Fruit fly (Drosophila melanogaster): ENCODE results near the gene CG13639.
A peak's percentile ranks its signal among the peaks of the same experiment; 100 is the strongest.

Gene CG13639

dm6 chr3R:24841063-24841462, 19.1 kb downstream of the CG13639 start, which contains the start of gene CG33658:
Gene CG33658 (minus strand): TSS chr3R:24841163.
- TF ChIP-seq CG17359 (tag; optimal IDR thresholded peaks at IDR 0.05), result no peak

- no peak for TF ChIP-seq nau (GFP tag; optimal IDR thresholded peaks at IDR 0.05)
- no peak for TF ChIP-seq sna (GFP tag; IDR thresholded peaks at IDR 0.05; ENCODE audit: partially characterized antibody)
- TF ChIP-seq CG1529 (GFP tag; optimal IDR thresholded peaks at IDR 0.05), result no peak
- no peak for TF ChIP-seq chinmo (GFP tag; IDR thresholded peaks at IDR 0.05; ENCODE audit: partially characterized antibody)
- TF ChIP-seq CG14860 (GFP tag; IDR thresholded peaks at IDR 0.05; ENCODE audit: partially characterized antibody), result no peak
Observed at dm6 chr3R:24833652-24834051, 26.5 kb downstream of the CG13639 start, which contains the start of gene sosie. Gene sosie (plus strand): TSS chr3R:24833952.

- TF ChIP-seq CG7357 (GFP tag; IDR thresholded peaks at IDR 0.05) (no peak), CG16863 (GFP tag; optimal IDR thresholded peaks at IDR 0.05) (no peak), CG13296 (GFP tag; optimal IDR thresholded peaks at IDR 0.05) (no peak), tll (GFP tag; optimal IDR thresholded peaks at IDR 0.05) (peak in 1 of 2 experiments; percentile 28), bcd (GFP tag; optimal IDR thresholded peaks at IDR 0.05) (peak; percentile 67), CG15514 (GFP tag; optimal IDR thresholded peaks at IDR 0.05) (peak; percentile 37), Xbp1 (GFP tag; optimal IDR thresholded peaks at IDR 0.05) (peak; percentile 75), CG14710 (tag; optimal IDR thresholded peaks at IDR 0.05) (peak; percentile 81), CG2116 (GFP tag; optimal IDR thresholded peaks at IDR 0.05) (peak; percentile 60), ATbp (GFP tag; optimal IDR thresholded peaks at IDR 0.05) (no peak), CG33557 (GFP tag; optimal IDR thresholded peaks at IDR 0.05) (peak; percentile 55), lab (GFP tag; optimal IDR thresholded peaks at IDR 0.05) (no peak), Asciz (GFP tag; optimal IDR thresholded peaks at IDR 0.05) (no peak), CG4328 (GFP tag; optimal IDR thresholded peaks at IDR 0.05) (peak; percentile 23), CG12391 (tag; optimal IDR thresholded peaks at IDR 0.05) (peak; percentile 81), CG1603 (tag; optimal IDR thresholded peaks at IDR 0.05) (no peak), CG18476 (GFP tag; optimal IDR thresholded peaks at IDR 0.05) (peak; percentile 31), rib (GFP tag; IDR thresholded peaks at IDR 0.05) (no peak), CG18011 (GFP tag; optimal IDR thresholded peaks at IDR 0.05) (peak; percentile 57), Hmr (GFP tag; optimal IDR thresholded peaks at IDR 0.05) (peak; percentile 42), ssp (GFP tag; IDR thresholded peaks at IDR 0.05) (0 out of 2 replicates have a peak, but pooled peaks have one; percentile 27), slou (GFP tag; optimal IDR thresholded peaks at IDR 0.05) (peak; percentile 35), CG9727 (GFP tag; optimal IDR thresholded peaks at IDR 0.05) (peak; percentile 32), tin (GFP tag; optimal IDR thresholded peaks at IDR 0.05) (peak; percentile 52), cwo (GFP tag; optimal IDR thresholded peaks at IDR 0.05) (no peak), CG9215 (GFP tag; IDR thresholded peaks at IDR 0.05) (peak; percentile 50), D (optimal IDR thresholded peaks at IDR 0.05) (no peak), D (GFP tag; optimal IDR thresholded peaks at IDR 0.05) (no peak), CG8089 (GFP tag; optimal IDR thresholded peaks at IDR 0.05) (no peak), CG12942 (GFP tag; optimal IDR thresholded peaks at IDR 0.05) (peak; percentile 40), CG15696 (tag; optimal IDR thresholded peaks at IDR 0.05) (peak; percentile 67), lmd (GFP tag; IDR thresholded peaks at IDR 0.05) (peak; percentile 34; the same call in 1 of the 2 replicates), wdn (GFP tag; IDR thresholded peaks at IDR 0.05) (0 out of 2 replicates have a peak, but pooled peaks have one; percentile 19), BEAF-32 (GFP tag; optimal IDR thresholded peaks at IDR 0.05) (peak; percentile 27), disco-r (GFP tag; optimal IDR thresholded peaks at IDR 0.05) (no peak), Aef1 (GFP tag; IDR thresholded peaks at IDR 0.05) (peak; percentile 12; the same call in 1 of the 3 replicates), h (optimal IDR thresholded peaks at IDR 0.05) (no peak), CG9437 (GFP tag; optimal IDR thresholded peaks at IDR 0.05) (peak; percentile 25), CG13287 (GFP tag; IDR thresholded peaks at IDR 0.05; ENCODE audit: partially characterized antibody) (peak; percentile 22; the same call in 1 of the 2 replicates)
Observed at dm6 chr3R:24829887-24830351, 30.2 kb downstream of the CG13639 start, which contains the start of the genes Kaz and CG43273. Gene Kaz (minus strand): TSS chr3R:24829959. Gene CG43273 (plus strand): TSS chr3R:24830301.
